Fruit fly (Drosophila melanogaster) whole organism, adult: Measurements from ENCODE around the gene CG8202.
A peak's percentile ranks its signal among the peaks of the same experiment; 100 is the strongest.

Experiments
- CG12768 ChIP-seq: fragments of 200-800 bp; sonication (Bioruptor generic); optimal IDR thresholded peaks from 2 replicates; lab custom pipeline; 2017; ENCODE audit warnings: missing biosample characterization, missing genetic modification characterization, mild to moderate bottlenecking, moderate library complexity, missing genetic modification reagents
- CG33017 ChIP-seq: fragments of 200-800 bp; sonication (Bioruptor generic); optimal IDR thresholded peaks from 2 replicates; lab custom pipeline; 2018; ENCODE audit warnings: missing biosample characterization, mild to moderate bottlenecking, missing genetic modification characterization, moderate library complexity
- CG7045 ChIP-seq: fragments of 200-800 bp; sonication (Bioruptor generic); optimal IDR thresholded peaks from 2 replicates; lab custom pipeline; 2017; ENCODE audit warnings: missing biosample characterization, mild to moderate bottlenecking, missing genetic modification characterization
- CG7101 ChIP-seq: fragments of 200-800 bp; sonication (Bioruptor generic); optimal IDR thresholded peaks from 2 replicates; lab custom pipeline; 2018; ENCODE audit warnings: missing biosample characterization, mild to moderate bottlenecking, missing genetic modification characterization, moderate library complexity
- Hr96 ChIP-seq: fragments of 200-800 bp; sonication (Bioruptor generic); optimal IDR thresholded peaks from 2 replicates; lab custom pipeline; 2016; ENCODE audit warnings: missing biosample characterization, missing genetic modification characterization
- cic ChIP-seq: fragments of 200-800 bp; sonication (Bioruptor generic); optimal IDR thresholded peaks from 2 replicates; lab custom pipeline; 2017; ENCODE audit warnings: missing biosample characterization, mild to moderate bottlenecking, missing genetic modification characterization, moderate library complexity
- kay ChIP-seq: fragments of 200-800 bp; sonication (Bioruptor generic); peaks from one replicate; lab custom pipeline; 2016; ENCODE audit warnings: missing biosample characterization, missing genetic modification characterization, borderline replicate concordance
- ovo ChIP-seq: fragments of 200-800 bp; sonication (Bioruptor generic); optimal IDR thresholded peaks from 2 replicates; lab custom pipeline; 2016; ENCODE audit warnings: missing biosample characterization, missing genetic modification characterization
- pad ChIP-seq: fragments of 200-800 bp; sonication (Bioruptor generic); optimal IDR thresholded peaks from 3 replicates; lab custom pipeline; 2017; ENCODE audit warnings: missing biosample characterization, missing genetic modification characterization, mild to moderate bottlenecking, moderate library complexity, missing genetic modification reagents
- tj ChIP-seq: fragments of 200-800 bp; sonication (Bioruptor generic); optimal IDR thresholded peaks from 3 replicates; lab custom pipeline; 2017; ENCODE audit warnings: missing biosample characterization, mild to moderate bottlenecking, missing genetic modification characterization, moderate library complexity

DNA sequence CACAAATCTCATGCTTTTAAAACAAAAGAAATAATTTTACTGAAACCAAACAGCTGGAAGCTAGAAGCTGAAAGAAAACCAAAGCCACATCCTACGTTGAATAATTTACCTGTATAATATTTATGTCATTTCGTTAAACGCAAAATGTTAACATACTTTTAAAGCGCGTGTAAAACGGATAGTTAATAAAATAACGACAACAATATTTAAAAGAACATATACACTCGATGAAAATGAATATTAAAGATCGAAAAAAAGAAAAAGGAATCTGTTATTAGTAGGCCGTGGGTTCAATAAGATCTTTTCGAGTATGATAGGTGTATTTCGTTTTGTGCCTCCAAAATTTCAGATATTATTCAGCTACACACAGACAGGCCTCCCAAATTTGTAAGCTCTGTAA, 10.8 kb upstream of the CG8202 start, which contains the start of gene CG8136:
- TF ChIP-seq CG7101 (tag; lab: Kevin White, UChicago) (no peak), tj (GFP tag; lab: Kevin White, UChicago) (no peak), CG12768 (no peak), kay (peak; percentile 47), CG7045 (GFP tag; lab: Kevin White, UChicago) (no peak), cic (GFP tag; lab: Kevin White, UChicago) (no peak), pad (GFP tag; lab: Kevin White, UChicago) (no peak), CG33017 (no peak), ovo (GFP tag; lab: Kevin White, UChicago) (no peak), Hr96 (GFP tag; lab: Kevin White, UChicago) (no peak)
